Worm (Caenorhabditis elegans) whole organism, midembryonic: ENCODE results near the gene F41B4.1.

Source experiments
- T22C8.4 ChIP-seq: fragments of 200-800 bp; sonication (Bioruptor generic); IDR thresholded peaks from 2 replicates; pipeline ENCODE4 v1.3.6; 2022; ENCODE audit warnings: missing genetic modification characterization, missing compliant biosample characterization
- cog-1 ChIP-seq: sonication (generic microtip); optimal IDR thresholded peaks from 2 replicates; lab custom pipeline; 2016; ENCODE audit warnings: missing genetic modification characterization, missing compliant biosample characterization
- flt-1 ChIP-seq: fragments of 200-800 bp; sonication (Bioruptor generic); IDR thresholded peaks from 2 replicates; pipeline ENCODE4 v1.3.6; 2022; ENCODE audit warnings: missing genetic modification characterization, missing compliant biosample characterization
- klf-2 ChIP-seq: fragments of 200-800 bp; sonication (Bioruptor generic); conservative IDR thresholded peaks from 2 replicates; pipeline ENCODE4 v1.3.6; 2022; ENCODE audit warnings: missing genetic modification reagents, missing genetic modification characterization, missing compliant biosample characterization
- med-1 ChIP-seq: sonication (generic microtip); optimal IDR thresholded peaks from 2 replicates; lab custom pipeline; 2017; ENCODE audit warnings: missing genetic modification characterization, mild to moderate bottlenecking, missing compliant biosample characterization, antibody characterized with exemption, missing genetic modification reagents; ENCODE audit not compliant: insufficient read depth
- ref-1 ChIP-seq: fragments of 200-800 bp; sonication (Bioruptor generic); conservative IDR thresholded peaks from 2 replicates; pipeline ENCODE4 v1.3.6; 2022; ENCODE audit warnings: missing genetic modification reagents, missing genetic modification characterization, missing compliant biosample characterization
- tab-1 ChIP-seq: fragments of 200-800 bp; sonication (Bioruptor generic); IDR thresholded peaks from 2 replicates; pipeline ENCODE4 v1.3.6; 2022; ENCODE audit warnings: missing genetic modification characterization, missing compliant biosample characterization
- ztf-23 ChIP-seq: fragments of 200-800 bp; sonication (Bioruptor generic); IDR thresholded peaks from 2 replicates; pipeline ENCODE4 v1.3.6; 2022; ENCODE audit warnings: missing genetic modification reagents, missing genetic modification characterization, missing compliant biosample characterization
- ztf-29 ChIP-seq: fragments of 200-800 bp; sonication (Bioruptor generic); IDR thresholded peaks from 2 replicates; pipeline ENCODE4 v1.3.6; 2022; ENCODE audit warnings: missing genetic modification reagents, missing genetic modification characterization, missing compliant biosample characterization

F41B4.1 gene

DNA sequence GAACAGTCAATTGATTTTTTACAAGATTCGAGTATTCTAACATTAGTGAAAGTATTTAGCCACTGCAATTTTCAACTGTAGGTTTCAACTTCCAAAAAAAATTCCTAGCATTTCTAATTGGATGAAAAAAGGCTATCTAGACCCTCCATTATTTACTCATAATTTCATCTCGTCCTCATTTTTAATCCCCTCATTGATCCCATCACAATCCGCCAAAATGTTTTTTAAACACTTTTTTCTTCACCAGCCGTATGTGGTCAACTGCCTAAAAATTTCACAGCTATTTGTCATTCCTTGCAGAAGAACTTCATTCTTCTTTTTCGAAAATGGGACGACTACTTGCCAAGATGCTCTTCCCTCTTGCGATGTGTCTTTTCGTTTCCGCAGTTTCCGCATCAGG is 27.7 kb upstream of the F41B4.1 start, which contains the start of gene rig-3:
Gene rig-3 (plus strand): TSS at position 301 of the 400 bp plus-strand sequence.
- TF ChIP-seq ref-1 = no peak
- TF ChIP-seq T22C8.4 = no peak
- TF ChIP-seq klf-2 (GFP tag; lab: Robert Waterston, UW) = no peak
- TF ChIP-seq flt-1 (GFP tag; lab: Robert Waterston, UW) = no peak
- TF ChIP-seq tab-1 (GFP tag; lab: Robert Waterston, UW) = no peak
- TF ChIP-seq cog-1 (tag; lab: Kevin White, UChicago) = no peak
- TF ChIP-seq med-1 (GFP tag; lab: Kevin White, UChicago) = no peak
- TF ChIP-seq ztf-23 (GFP tag; lab: Robert Waterston, UW) = no peak
- no peak for TF ChIP-seq ztf-29 (GFP tag; lab: Robert Waterston, UW)

DNA sequence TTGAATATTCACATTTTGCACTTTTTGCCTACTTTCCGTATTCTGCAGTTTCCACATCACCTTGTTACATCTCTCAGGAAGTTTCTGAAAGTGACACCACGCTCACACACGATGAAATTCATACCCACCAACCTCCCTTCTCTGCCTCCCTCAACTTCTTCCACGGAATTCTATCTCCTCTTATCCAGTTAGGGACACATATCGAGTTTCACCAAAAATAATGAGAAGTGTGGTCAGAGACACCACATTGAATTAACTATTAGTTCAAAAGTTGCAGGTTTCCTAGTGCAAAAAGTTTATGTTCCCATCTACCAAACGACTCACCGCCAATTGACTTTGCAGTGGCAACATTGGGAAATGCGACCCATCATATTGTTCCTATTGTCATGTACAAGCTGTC is 24.8 kb upstream of the F41B4.1 start:
- no peak for TF ChIP-seq klf-2 (GFP tag; lab: Robert Waterston, UW)
- TF ChIP-seq tab-1 (GFP tag; lab: Robert Waterston, UW) = no peak
- TF ChIP-seq T22C8.4 = no peak
- TF ChIP-seq ref-1 = no peak

DNA sequence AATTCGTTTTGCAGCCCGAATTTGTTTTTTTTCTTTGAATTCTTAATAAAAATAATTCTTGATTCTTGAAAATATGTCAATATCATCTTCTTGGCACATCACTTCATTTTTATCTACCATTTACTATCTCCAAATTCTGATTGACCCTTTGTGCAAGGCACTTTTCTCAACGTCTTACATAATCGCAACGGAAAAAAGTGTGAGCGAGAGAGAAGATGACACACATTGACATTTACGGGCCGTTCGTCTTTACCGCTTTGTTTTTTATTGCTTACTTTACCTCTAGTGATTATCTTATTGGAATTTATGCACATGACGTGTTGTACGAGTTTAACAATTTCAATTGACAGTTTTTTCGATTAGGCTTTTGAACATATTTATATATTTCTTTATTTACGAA is 22.9 kb upstream of the F41B4.1 start:
- TF ChIP-seq cog-1 (tag; lab: Kevin White, UChicago) (no peak), T22C8.4 (no peak), ztf-29 (GFP tag; lab: Robert Waterston, UW) (no peak), ztf-23 (GFP tag; lab: Robert Waterston, UW) (no peak), ref-1 (no peak), tab-1 (GFP tag; lab: Robert Waterston, UW) (no peak), med-1 (GFP tag; lab: Kevin White, UChicago) (no peak), flt-1 (GFP tag; lab: Robert Waterston, UW) (no peak), klf-2 (GFP tag; lab: Robert Waterston, UW) (no peak)

DNA sequence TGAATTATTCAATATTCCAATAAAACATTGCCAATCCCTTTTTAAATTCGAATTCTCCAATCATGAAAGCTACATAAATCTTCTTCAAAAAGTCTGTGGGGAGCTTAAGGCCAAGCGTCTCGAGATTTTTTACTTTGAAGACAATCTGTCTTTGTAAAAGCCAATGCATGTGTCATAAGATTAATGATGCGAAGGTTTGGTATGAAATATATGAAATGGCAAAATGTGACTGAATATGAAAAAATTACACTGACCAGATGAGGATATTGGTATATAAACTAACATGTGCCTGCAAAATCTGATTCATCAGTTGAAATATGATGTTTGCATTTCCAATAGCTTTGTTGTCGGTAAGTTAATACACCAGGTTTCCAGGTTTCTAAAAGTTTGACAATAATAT is 20.3 kb upstream of the F41B4.1 start, which contains the start of gene C53B7.2:
Gene C53B7.2 (plus strand): TSS at position 301 of the 400 bp plus-strand sequence.
- TF ChIP-seq ztf-23 (GFP tag; lab: Robert Waterston, UW) (no peak), ztf-29 (GFP tag; lab: Robert Waterston, UW) (no peak), ref-1 (no peak), klf-2 (GFP tag; lab: Robert Waterston, UW) (no peak), T22C8.4 (no peak), flt-1 (GFP tag; lab: Robert Waterston, UW) (no peak), cog-1 (tag; lab: Kevin White, UChicago) (no peak), tab-1 (GFP tag; lab: Robert Waterston, UW) (no peak), med-1 (GFP tag; lab: Kevin White, UChicago) (no peak)

DNA sequence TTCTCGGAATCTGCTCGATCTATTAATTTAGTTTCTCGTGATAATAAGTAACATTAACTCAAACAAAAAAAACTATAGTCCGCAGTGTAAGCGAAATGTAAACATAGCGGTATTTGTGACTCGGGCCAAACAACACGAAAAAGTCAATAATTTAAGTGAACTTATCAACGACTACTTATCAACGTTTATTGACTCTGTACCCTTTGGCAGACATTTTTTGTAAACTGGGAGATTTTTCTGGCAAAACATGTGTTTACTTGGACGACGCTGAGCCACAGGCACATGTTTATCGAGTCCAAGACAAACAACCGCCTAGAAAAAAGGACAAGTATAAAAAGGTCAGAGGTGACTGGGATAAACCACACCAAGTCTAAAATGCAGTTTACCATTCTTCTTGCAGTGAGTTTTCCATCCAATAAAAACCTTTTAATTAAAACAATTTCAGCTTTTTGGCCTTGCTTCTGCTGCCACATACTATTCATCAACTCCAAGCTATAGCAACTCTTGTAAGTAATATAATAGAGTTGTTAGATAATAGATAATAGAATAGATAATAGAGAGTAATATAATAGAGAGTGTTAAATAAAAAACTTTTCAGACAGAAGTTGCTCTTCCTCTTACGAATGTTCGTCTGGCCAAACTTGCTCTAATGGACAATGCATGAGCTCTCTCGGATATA is 18.9 kb upstream of the F41B4.1 start, which contains the start of gene C53B7.3:
Gene C53B7.3 (plus strand): TSS at position 362 of the 679 bp plus-strand sequence.
- TF ChIP-seq ztf-29 (GFP tag; lab: Robert Waterston, UW) = no peak
- no peak for TF ChIP-seq flt-1 (GFP tag; lab: Robert Waterston, UW)
- TF ChIP-seq ztf-23 (GFP tag; lab: Robert Waterston, UW) = no peak
- no peak for TF ChIP-seq cog-1 (tag; lab: Kevin White, UChicago)
- no peak for TF ChIP-seq T22C8.4
- no peak for TF ChIP-seq klf-2 (GFP tag; lab: Robert Waterston, UW)
- TF ChIP-seq tab-1 (GFP tag; lab: Robert Waterston, UW) = no peak
- TF ChIP-seq ref-1 = no peak
- TF ChIP-seq med-1 (GFP tag; lab: Kevin White, UChicago) = no peak

DNA sequence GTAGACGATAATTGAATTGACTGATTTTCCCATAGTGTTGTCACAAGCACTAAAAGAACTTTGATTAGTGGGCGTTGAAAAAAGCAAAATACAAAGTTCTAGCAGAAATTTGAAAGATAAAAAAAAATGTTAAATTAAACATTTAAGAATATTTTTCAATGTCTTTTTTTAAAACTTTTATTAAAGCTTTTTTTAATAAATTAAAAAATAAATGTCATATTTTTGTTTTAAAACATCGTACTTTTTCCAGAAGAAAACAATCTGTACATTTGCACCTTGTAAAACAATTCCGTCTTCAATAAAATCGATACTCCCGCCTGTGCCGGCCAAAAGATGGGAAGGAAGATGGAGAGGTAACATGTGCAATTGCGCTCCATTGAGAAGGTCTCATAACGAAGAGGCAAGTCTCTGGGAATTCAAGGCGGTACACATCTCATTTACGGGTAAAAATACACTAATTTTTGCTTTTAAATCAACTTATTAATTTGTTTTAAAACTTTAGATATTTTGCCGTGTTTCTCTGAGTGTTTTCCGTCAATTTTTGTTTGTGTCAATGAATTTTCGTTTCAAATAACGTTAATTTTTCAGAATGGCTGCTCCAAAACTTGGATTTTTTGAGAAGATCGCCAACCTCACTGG is 15.1 kb upstream of the F41B4.1 start, which contains the start of the genes glr-6 and asg-2:
Gene glr-6 (minus strand): TSS at position 51 of the 639 bp plus-strand sequence.
Gene asg-2 (plus strand): TSS at position 589 of the 639 bp plus-strand sequence.
- TF ChIP-seq ztf-29 (GFP tag; lab: Robert Waterston, UW) (no peak), ztf-23 (GFP tag; lab: Robert Waterston, UW) (no peak), med-1 (GFP tag; lab: Kevin White, UChicago) (no peak), klf-2 (GFP tag; lab: Robert Waterston, UW) (no peak), tab-1 (GFP tag; lab: Robert Waterston, UW) (no peak), ref-1 (no peak), flt-1 (GFP tag; lab: Robert Waterston, UW) (0 out of 2 replicates have a peak, but pooled peaks have one; percentile 53), cog-1 (tag; lab: Kevin White, UChicago) (peak; percentile 47), T22C8.4 (peak; percentile 87)

DNA sequence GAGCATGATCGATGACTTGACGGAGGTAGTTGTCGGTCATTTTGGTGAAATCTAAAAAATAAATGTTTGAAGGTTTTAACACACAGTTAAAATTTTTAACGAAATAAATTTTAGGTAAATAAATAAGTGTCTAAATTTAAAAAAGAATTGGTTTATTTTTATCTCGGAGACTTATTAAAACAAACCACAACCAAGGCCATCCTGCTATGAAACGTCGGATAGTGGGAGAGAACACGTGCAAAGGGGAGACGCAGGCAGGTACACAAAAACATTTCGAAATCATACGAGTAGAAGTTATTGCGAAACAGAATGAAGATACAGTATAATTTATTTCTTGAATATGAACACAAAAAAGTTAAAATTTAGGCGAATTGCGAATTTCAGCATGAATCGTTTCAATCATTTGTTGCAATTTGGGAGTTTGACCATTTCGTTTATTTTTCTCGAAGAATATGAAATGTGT is 10.4 kb upstream of the F41B4.1 start, which contains the start of gene F41B4.3:
Gene F41B4.3 (minus strand): TSS at position 51 of the 463 bp plus-strand sequence.
- TF ChIP-seq klf-2 (GFP tag; lab: Robert Waterston, UW) = no peak
- TF ChIP-seq cog-1 (tag; lab: Kevin White, UChicago) = no peak
- TF ChIP-seq med-1 (GFP tag; lab: Kevin White, UChicago) = no peak
- TF ChIP-seq ref-1 = no peak

DNA sequence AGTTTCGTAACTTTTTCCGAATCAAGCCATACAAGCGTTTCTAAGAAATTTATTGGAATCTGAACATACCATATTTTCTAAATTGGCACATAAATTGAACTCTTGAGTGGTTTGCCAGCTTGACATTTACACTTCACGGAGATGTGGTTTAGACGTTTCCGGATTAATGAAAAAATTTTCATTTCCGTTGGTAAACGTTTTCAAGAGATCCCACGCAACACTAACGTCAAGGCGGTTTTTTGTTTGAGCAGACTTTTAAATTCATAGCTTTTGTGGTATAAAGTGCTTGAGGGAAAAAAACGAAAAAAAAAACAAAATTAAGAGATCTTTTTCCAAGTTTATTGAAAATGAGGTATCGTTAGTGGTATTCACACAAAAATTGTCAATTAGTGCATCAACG is 9.5 kb upstream of the F41B4.1 start, which contains the start of gene F41B4.2:
Gene F41B4.2 (minus strand): TSS at position 101 of the 400 bp plus-strand sequence.
- no peak for TF ChIP-seq ztf-23 (GFP tag; lab: Robert Waterston, UW)

DNA sequence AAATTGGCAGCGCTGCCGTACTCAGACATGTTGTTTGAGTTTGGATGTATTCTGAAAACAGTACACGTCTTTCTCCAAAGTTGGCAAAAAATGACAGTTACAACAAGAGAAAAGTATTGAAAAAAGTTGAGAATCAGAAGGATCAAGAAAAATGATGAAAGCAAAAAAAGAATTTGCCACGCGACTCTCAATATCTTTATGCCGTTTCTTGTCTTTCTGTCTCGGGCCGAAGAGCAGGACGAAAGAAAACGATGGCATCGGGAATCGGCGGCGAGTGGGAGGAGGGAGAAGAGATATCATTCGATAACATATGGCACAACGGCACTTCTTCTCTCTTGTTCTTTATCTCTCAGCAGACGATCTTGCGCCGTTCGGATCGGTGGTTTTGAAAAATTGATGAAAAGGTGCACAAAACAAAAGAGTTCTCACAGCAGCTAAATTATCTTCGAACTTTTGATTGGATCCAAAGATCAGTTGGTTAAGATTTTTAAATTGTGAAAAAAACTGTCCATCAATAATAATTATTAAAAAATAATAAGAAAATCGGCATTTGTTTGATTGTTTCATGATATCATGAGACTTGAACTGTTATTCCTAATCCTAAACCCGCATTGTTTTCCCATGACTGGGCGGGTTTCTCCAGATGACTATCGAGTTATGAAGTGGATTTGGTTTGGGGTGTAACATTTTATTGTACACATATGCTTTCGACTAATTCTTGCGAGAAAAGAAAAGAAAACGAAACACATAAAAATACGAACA is 2.3 kb downstream of the F41B4.1 start, which contains the start of gene gei-15:
Gene gei-15 (minus strand): TSS at position 51 of the 762 bp plus-strand sequence.
- no peak for TF ChIP-seq med-1 (GFP tag; lab: Kevin White, UChicago)
- no peak for TF ChIP-seq klf-2 (GFP tag; lab: Robert Waterston, UW)
- no peak for TF ChIP-seq cog-1 (tag; lab: Kevin White, UChicago)
